Worm (Caenorhabditis elegans): ENCODE results near the gene spp-4.

spp-4 gene

DNA sequence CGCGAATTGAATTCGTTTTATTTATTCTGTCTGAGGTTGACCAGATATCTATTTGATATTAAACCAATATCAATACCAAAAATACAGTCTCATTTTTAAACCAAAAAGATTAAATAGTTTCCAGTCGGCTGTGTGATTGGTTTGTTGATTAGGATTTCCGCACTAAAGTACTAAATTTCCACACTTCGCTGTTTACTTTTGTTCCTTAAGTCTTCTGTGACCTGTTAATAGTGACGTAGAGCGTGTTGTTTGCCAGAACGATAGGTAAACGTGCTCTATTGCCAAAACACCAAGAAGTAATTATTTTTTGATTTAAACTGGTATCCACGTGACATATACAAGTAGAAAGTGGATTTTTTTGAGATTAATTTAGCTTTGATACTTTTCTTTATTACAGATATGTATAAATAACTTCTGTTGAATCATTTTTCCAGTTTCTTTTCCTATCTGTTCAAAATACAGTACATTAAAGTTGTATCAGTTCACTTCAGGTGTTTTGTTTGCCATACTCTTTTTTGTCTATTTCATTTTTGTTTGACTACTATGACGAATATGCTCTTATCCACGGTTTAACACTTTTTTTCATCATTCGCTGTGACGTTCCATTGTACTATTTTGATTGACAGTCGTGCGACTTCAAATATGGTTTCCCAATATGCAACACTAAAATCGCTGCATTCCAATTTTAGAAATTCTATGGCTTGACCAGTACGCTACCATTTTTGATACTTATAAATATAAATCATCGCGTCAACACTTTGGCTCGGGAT, 27.5 kb downstream of the spp-4 start:
- no peak for TF ChIP-seq dmd-9 (GFP tag; IDR thresholded peaks at IDR 0.05)
- no peak for TF ChIP-seq tag-97 (GFP tag; IDR thresholded peaks at IDR 0.05)
- no peak for TF ChIP-seq nhr-6 (tag; optimal IDR thresholded peaks at IDR 0.05)
- TF ChIP-seq nhr-76 (tag; optimal IDR thresholded peaks at IDR 0.05) = no peak
- peak; percentile 42 for TF ChIP-seq hlh-11 (tag; optimal IDR thresholded peaks at IDR 0.05)
- TF ChIP-seq tra-1 (GFP tag; IDR thresholded peaks at IDR 0.05) = 0 out of 2 replicates have a peak, but pooled peaks have one; percentile 67
- TF ChIP-seq Y48G9A.11 (GFP tag; IDR thresholded peaks at IDR 0.05) = no peak
- peak; percentile 59 for TF ChIP-seq nhr-48 (tag; optimal IDR thresholded peaks at IDR 0.05)
- TF ChIP-seq dve-1 (tag; optimal IDR thresholded peaks at IDR 0.05; ENCODE audit: insufficient read depth) = peak; percentile 77
- no peak for TF ChIP-seq snpc-4 (tag; optimal IDR thresholded peaks at IDR 0.05)
- peak; percentile 40 to 89 for TF ChIP-seq unc-62 (GFP tag; optimal IDR thresholded peaks at IDR 0.05 in 1 of 2)
- TF ChIP-seq unc-62 (tag; optimal IDR thresholded peaks at IDR 0.05) = no peak
- TF ChIP-seq ZK546.5 (tag; optimal IDR thresholded peaks at IDR 0.05) = no peak
- no peak for TF ChIP-seq mes-2 (tag; optimal IDR thresholded peaks at IDR 0.05; ENCODE audit: poor library complexity, severe bottlenecking)
- no peak for TF ChIP-seq zip-11 (GFP tag; IDR thresholded peaks at IDR 0.05)
- peak; percentile 21 for TF ChIP-seq T20F7.1 (GFP tag; optimal IDR thresholded peaks at IDR 0.05)
- TF ChIP-seq nhr-28 (tag; optimal IDR thresholded peaks at IDR 0.05) = no peak
- TF ChIP-seq daf-16 (GFP tag; optimal IDR thresholded peaks at IDR 0.05) = peak in 1 of 2 experiments; percentile 16
- TF ChIP-seq daf-16 (tag; optimal IDR thresholded peaks at IDR 0.05) = peak; percentile 53
- no peak for TF ChIP-seq nhr-102 (tag; optimal IDR thresholded peaks at IDR 0.05)
- TF ChIP-seq ceh-20 (GFP tag; IDR thresholded peaks at IDR 0.05) = no peak
- peak; percentile 89 for TF ChIP-seq dmd-6 (GFP tag; IDR thresholded peaks at IDR 0.05)

- TF ChIP-seq F37D6.2 (tag; optimal IDR thresholded peaks at IDR 0.05) (no peak), daf-19 (GFP tag; conservative IDR thresholded peaks at IDR 0.05) (0 out of 2 replicates have a peak, but pooled peaks have one; percentile 8), hmg-1.1 (GFP tag; IDR thresholded peaks at IDR 0.05) (no peak), dmd-6 (GFP tag; IDR thresholded peaks at IDR 0.05) (no peak)
These were observed 29.0 kb downstream of the spp-4 start for ce11 chrX:7289565-7289964.

- no peak for TF ChIP-seq lin-15B (tag; optimal IDR thresholded peaks at IDR 0.05)
- peak; percentile 11 for TF ChIP-seq hlh-30 (tag; optimal IDR thresholded peaks at IDR 0.05; ENCODE audit: insufficient read depth)
- peak; percentile 74 for TF ChIP-seq rbr-2 (tag; optimal IDR thresholded peaks at IDR 0.05)
- TF ChIP-seq mep-1 (tag; optimal IDR thresholded peaks at IDR 0.05) = peak; percentile 64
- TF ChIP-seq T20F7.1 (GFP tag; optimal IDR thresholded peaks at IDR 0.05) = no peak
- TF ChIP-seq ctbp-1 (GFP tag; IDR thresholded peaks at IDR 0.05) = peak; percentile 76
- peak; percentile 10 for TF ChIP-seq ceh-28 (tag; optimal IDR thresholded peaks at IDR 0.05)
- no peak for TF ChIP-seq ces-1 (GFP tag; optimal IDR thresholded peaks at IDR 0.05)
- no peak for TF ChIP-seq ZK337.2 (GFP tag; IDR thresholded peaks at IDR 0.05)
- no peak for TF ChIP-seq tag-97 (GFP tag; IDR thresholded peaks at IDR 0.05)
- TF ChIP-seq aha-1 (tag) = peak; percentile 96
- no peak for TF ChIP-seq zfp-3 (GFP tag; conservative IDR thresholded peaks at IDR 0.05)
- peak in 1 of 2 experiments; percentile 45 for TF ChIP-seq mdl-1 (tag; optimal IDR thresholded peaks at IDR 0.05)
- TF ChIP-seq lsy-2 (tag; optimal IDR thresholded peaks at IDR 0.05) = peak; percentile 20 to 45
- TF ChIP-seq hlh-11 (tag; optimal IDR thresholded peaks at IDR 0.05) = peak; percentile 24
- TF ChIP-seq set-16 (GFP tag; IDR thresholded peaks at IDR 0.05) = peak; percentile 38; the same call in 1 of the 2 replicates
- peak; percentile 96 for TF ChIP-seq fkh-10 (GFP tag; optimal IDR thresholded peaks at IDR 0.05)
- TF ChIP-seq F37D6.2 (tag; optimal IDR thresholded peaks at IDR 0.05) = peak; percentile 79
- TF ChIP-seq unc-62 (GFP tag; optimal IDR thresholded peaks at IDR 0.05 in 1 of 2) = peak in 1 of 2 experiments; percentile 86
- no peak for TF ChIP-seq unc-62 (tag; optimal IDR thresholded peaks at IDR 0.05)
- TF ChIP-seq hmg-1.1 (GFP tag; IDR thresholded peaks at IDR 0.05) = peak; percentile 55; the same call in 1 of the 2 replicates
- TF ChIP-seq nhr-41 (GFP tag; IDR thresholded peaks at IDR 0.05) = no peak
These were observed 33.8 kb downstream of the spp-4 start for ce11 chrX:7284724-7285184.

All from whole organism, L4 larva.